Fruit fly (Drosophila melanogaster) whole organism, wandering third instar larva: ENCODE results near the gene Teh1.

ENCODE experiments used
- Abd-B ChIP-seq: fragments of >200 bp; optimal IDR thresholded peaks from 2 replicates; lab custom pipeline; 2017; ENCODE audit warnings: missing biosample characterization, missing genetic modification characterization
- CG32264 ChIP-seq: fragments of 200-800 bp; sonication (Bioruptor generic); optimal IDR thresholded peaks from 2 replicates; lab custom pipeline; 2016; ENCODE audit warnings: missing biosample characterization, missing genetic modification characterization
- CrebA ChIP-seq: fragments of 200-800 bp; sonication (Bioruptor generic); optimal IDR thresholded peaks from 2 replicates; lab custom pipeline; 2016; ENCODE audit warnings: missing biosample characterization, mild to moderate bottlenecking, missing genetic modification characterization, borderline replicate concordance
- Dfd ChIP-seq: fragments of >200 bp; optimal IDR thresholded peaks from 2 replicates; lab custom pipeline; 2017; ENCODE audit warnings: missing biosample characterization, missing genetic modification characterization
- Dif ChIP-seq: fragments of 200-275, 200-300 bp; sonication (Bioruptor generic); optimal IDR thresholded peaks from 2 replicates; lab custom pipeline; 2018; ENCODE audit warnings: missing biosample characterization, missing genetic modification characterization; ENCODE audit not compliant: partially characterized antibody
- GATAd ChIP-seq: sonication (Bioruptor generic); optimal IDR thresholded peaks from 2 replicates; lab custom pipeline; 2016; ENCODE audit warnings: missing biosample characterization, missing genetic modification characterization
- Hr78 ChIP-seq: fragments of >200 bp; optimal IDR thresholded peaks from 2 replicates; lab custom pipeline; 2017; ENCODE audit warnings: missing biosample characterization, missing genetic modification characterization
- Hr83 ChIP-seq: fragments of 200-300 bp; sonication (Bioruptor generic); optimal IDR thresholded peaks from 2 replicates; lab custom pipeline; 2016; ENCODE audit warnings: missing biosample characterization, mild to moderate bottlenecking, missing genetic modification characterization, moderate library complexity; ENCODE audit not compliant: poor library complexity, severe bottlenecking
- Jra ChIP-seq: sonication (Bioruptor generic); optimal IDR thresholded peaks from 2 replicates; lab custom pipeline; 2016; ENCODE audit warnings: missing biosample characterization, missing genetic modification characterization
- Myc ChIP-seq: fragments of >200 bp; optimal IDR thresholded peaks from 2 replicates; lab custom pipeline; 2017
- N ChIP-seq: fragments of >200 bp; optimal IDR thresholded peaks from 2 replicates; lab custom pipeline; 2018; ENCODE audit warnings: missing biosample characterization, missing external identifiers, missing genetic modification characterization
- OdsH ChIP-seq: fragments of 200-800 bp; sonication (Bioruptor generic); optimal IDR thresholded peaks from 2 replicates; lab custom pipeline; 2016; ENCODE audit warnings: missing biosample characterization, mild to moderate bottlenecking, missing genetic modification characterization
- Rel ChIP-seq, 2 experiments: fragments of 200-800 bp; sonication (Bioruptor generic) in 1 of 2; optimal IDR thresholded peaks; 2 replicates in 1 of 2; 3 replicates in 1 of 2; lab custom pipeline; 2016 to 2019; ENCODE audit warnings: mild to moderate bottlenecking in 2 of 2, missing biosample characterization in 2 of 2, missing genetic modification characterization in 2 of 2, moderate library complexity in 1 of 2
- Sp1 ChIP-seq: fragments of 200-800 bp; sonication (Bioruptor generic); optimal IDR thresholded peaks from 3 replicates; lab custom pipeline; 2019; ENCODE audit warnings: missing biosample characterization, mild to moderate bottlenecking, missing genetic modification characterization, moderate library complexity
- br ChIP-seq: fragments of 200-800 bp; sonication (Bioruptor generic); optimal IDR thresholded peaks from 2 replicates; lab custom pipeline; 2016; ENCODE audit warnings: missing biosample characterization, missing genetic modification characterization
- brk ChIP-seq: fragments of 200-800 bp; sonication (Bioruptor generic); optimal IDR thresholded peaks from 2 replicates; lab custom pipeline; 2016; ENCODE audit warnings: missing biosample characterization, mild to moderate bottlenecking, missing genetic modification characterization
- dl ChIP-seq, 2 experiments: fragments of 175-275, 200-275 bp in 1 of 2; fragments of 200-275 bp in 1 of 2; sonication (Bioruptor generic); optimal IDR thresholded peaks; lab custom pipeline; 2018; ENCODE audit warnings: mild to moderate bottlenecking in 2 of 2, missing biosample characterization in 2 of 2, missing genetic modification characterization in 2 of 2, moderate library complexity in 2 of 2; ENCODE audit not compliant: partially characterized antibody in 2 of 2, insufficient read depth in 1 of 2
- dmrt93B ChIP-seq: fragments of 200-800 bp; sonication (Bioruptor generic); optimal IDR thresholded peaks from 2 replicates; lab custom pipeline; 2018; ENCODE audit warnings: missing biosample characterization, mild to moderate bottlenecking, missing genetic modification characterization
- dsf ChIP-seq: sonication (Bioruptor generic); optimal IDR thresholded peaks from 2 replicates; lab custom pipeline; 2016; ENCODE audit warnings: missing biosample characterization, missing genetic modification characterization, borderline replicate concordance
- ey ChIP-seq: fragments of 200-800 bp; sonication (Bioruptor generic); optimal IDR thresholded peaks from 2 replicates; lab custom pipeline; 2016; ENCODE audit warnings: missing biosample characterization, missing genetic modification characterization
- foxo ChIP-seq, 2 experiments: fragments of 200-800 bp; sonication (Bioruptor generic); optimal IDR thresholded peaks; 2 replicates in 1 of 2; 3 replicates in 1 of 2; lab custom pipeline; 2016 to 2017; ENCODE audit warnings: missing biosample characterization in 2 of 2, missing genetic modification characterization in 2 of 2
- fru ChIP-seq: fragments of 200-800 bp; sonication (Bioruptor generic); optimal IDR thresholded peaks from 3 replicates; lab custom pipeline; 2016; ENCODE audit warnings: missing biosample characterization, mild to moderate bottlenecking, missing genetic modification characterization
- h ChIP-seq: fragments of 200-800 bp; sonication (Bioruptor generic); optimal IDR thresholded peaks from 3 replicates; lab custom pipeline; 2016; ENCODE audit warnings: missing biosample characterization, mild to moderate bottlenecking, missing genetic modification characterization
- jim ChIP-seq: fragments of 175-275, 200-325 bp; sonication (Bioruptor generic); optimal IDR thresholded peaks from 2 replicates; lab custom pipeline; 2016; ENCODE audit warnings: missing biosample characterization, mild to moderate bottlenecking, missing genetic modification characterization
- lola ChIP-seq: fragments of >200 bp; optimal IDR thresholded peaks from 2 replicates; lab custom pipeline; 2017; ENCODE audit warnings: missing biosample characterization, missing genetic modification characterization
- pan ChIP-seq: fragments of >200 bp; optimal IDR thresholded peaks from 2 replicates; lab custom pipeline; 2017
- psq ChIP-seq: fragments of 200-800 bp; sonication (Bioruptor generic); optimal IDR thresholded peaks from 3 replicates; lab custom pipeline; 2017; ENCODE audit warnings: missing biosample characterization, mild to moderate bottlenecking, missing genetic modification characterization, moderate library complexity
- sage ChIP-seq: fragments of 200-800 bp; sonication (Bioruptor generic); optimal IDR thresholded peaks from 2 replicates; lab custom pipeline; 2016; ENCODE audit warnings: missing biosample characterization, mild to moderate bottlenecking, missing genetic modification characterization
- sv ChIP-seq: fragments of 200-800 bp; sonication (Bioruptor generic); optimal IDR thresholded peaks from 3 replicates; lab custom pipeline; 2016; ENCODE audit warnings: missing biosample characterization, missing genetic modification characterization
- tai ChIP-seq: sonication (Bioruptor generic); optimal IDR thresholded peaks from 2 replicates; lab custom pipeline; 2016; ENCODE audit warnings: missing biosample characterization, missing genetic modification characterization
- usp ChIP-seq: fragments of >200 bp; optimal IDR thresholded peaks from 2 replicates; lab custom pipeline; 2017; ENCODE audit warnings: missing biosample characterization, missing genetic modification characterization
- woc ChIP-seq: sonication (Bioruptor generic); optimal IDR thresholded peaks from 2 replicates; lab custom pipeline; 2016; ENCODE audit warnings: missing biosample characterization, mild to moderate bottlenecking, missing genetic modification characterization

Teh1 gene

DNA sequence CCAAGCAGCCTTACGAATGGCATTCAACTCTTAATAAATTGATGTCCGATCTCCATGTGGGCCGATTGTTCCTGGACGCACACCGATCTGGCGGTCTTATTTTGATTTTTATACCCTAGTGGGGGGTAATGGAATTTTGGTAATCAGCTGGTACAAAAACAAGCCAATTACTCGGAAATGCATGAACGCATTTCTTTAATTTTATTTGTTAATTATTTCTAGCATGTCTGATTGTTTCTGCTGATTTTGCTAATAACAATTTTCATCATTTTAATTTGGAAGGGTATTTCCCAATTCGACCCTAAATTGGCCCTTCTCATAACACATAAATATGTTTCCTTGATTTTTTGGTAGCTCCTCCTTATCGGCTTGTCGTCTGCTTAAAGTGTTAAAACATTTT, 45.5 kb upstream of the Teh1 start (continued):
- TF ChIP-seq br (GFP tag; lab: Kevin White, UChicago): peak; percentile 70
- peak; percentile 27 for TF ChIP-seq woc (GFP tag; lab: Kevin White, UChicago)
- peak; percentile 73 for TF ChIP-seq fru (GFP tag; lab: Kevin White, UChicago)
- peak in 1 of 2 experiments; percentile 64 for TF ChIP-seq foxo (GFP tag; optimal IDR thresholded peaks at IDR 0.05; lab: Kevin White, UChicago)
- TF ChIP-seq sv: no peak

- no peak for TF ChIP-seq Dif (GFP tag; lab: Kevin White, UChicago)
- no peak for TF ChIP-seq lola (GFP tag; lab: Kevin White, UChicago)
- TF ChIP-seq Rel (GFP tag; optimal IDR thresholded peaks at IDR 0.05; lab: Kevin White, UChicago): no peak
- no peak for TF ChIP-seq Rel (tag; optimal IDR thresholded peaks at IDR 0.05; lab: Kevin White, UChicago)
- no peak for TF ChIP-seq ey (GFP tag; lab: Kevin White, UChicago)
- no peak for TF ChIP-seq dmrt93B (GFP tag; lab: Kevin White, UChicago)
- no peak for TF ChIP-seq sage (GFP tag; lab: Kevin White, UChicago)
- no peak for TF ChIP-seq Dfd (GFP tag; lab: Kevin White, UChicago)
- no peak for TF ChIP-seq Hr78 (GFP tag; lab: Kevin White, UChicago)
- TF ChIP-seq Hr83 (GFP tag; lab: Kevin White, UChicago): no peak
- no peak for TF ChIP-seq OdsH (GFP tag; lab: Kevin White, UChicago)
- TF ChIP-seq Jra (GFP tag; lab: Kevin White, UChicago): no peak
- no peak for TF ChIP-seq Abd-B (GFP tag; lab: Kevin White, UChicago)
- no peak for TF ChIP-seq brk (GFP tag; lab: Kevin White, UChicago)
- no peak for TF ChIP-seq GATAd
- TF ChIP-seq br (GFP tag; lab: Kevin White, UChicago): no peak
- TF ChIP-seq dsf (GFP tag; lab: Kevin White, UChicago): no peak
- no peak for TF ChIP-seq woc (GFP tag; lab: Kevin White, UChicago)
These were observed 43.9 kb upstream of the Teh1 start for dm6 chr3R:9911788-9912187.

DNA sequence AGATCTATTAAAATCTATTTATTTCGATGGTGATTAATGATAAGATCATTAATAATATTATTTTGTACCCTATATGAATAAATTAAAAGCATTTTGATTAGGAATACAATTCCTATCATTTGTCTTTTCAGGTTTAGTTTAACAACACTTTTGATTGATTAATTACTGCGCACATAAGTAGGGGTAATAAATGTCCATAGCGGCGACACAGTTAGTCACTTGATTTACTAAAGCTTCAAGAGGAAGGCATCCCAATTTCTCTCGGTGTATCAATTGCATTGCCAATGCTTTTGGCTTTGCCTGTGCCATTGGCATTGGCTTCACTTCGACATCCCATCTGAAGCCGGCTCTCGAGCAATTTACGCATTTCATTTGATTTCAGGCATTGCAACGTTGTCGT, 42.9 kb upstream of the Teh1 start:
- no peak for TF ChIP-seq tai
- TF ChIP-seq CG32264 (GFP tag; lab: Kevin White, UChicago): no peak
- TF ChIP-seq OdsH (GFP tag; lab: Kevin White, UChicago): no peak
- no peak for TF ChIP-seq Hr83 (GFP tag; lab: Kevin White, UChicago)
- TF ChIP-seq Hr78 (GFP tag; lab: Kevin White, UChicago): no peak
- no peak for TF ChIP-seq GATAd
- TF ChIP-seq CrebA (GFP tag; lab: Kevin White, UChicago): no peak
- TF ChIP-seq pan (lab: Kevin White, UChicago): no peak
- TF ChIP-seq usp: no peak
- TF ChIP-seq br (GFP tag; lab: Kevin White, UChicago): no peak
- no peak for TF ChIP-seq Jra (GFP tag; lab: Kevin White, UChicago)

- TF ChIP-seq br (GFP tag; lab: Kevin White, UChicago) (no peak), Myc (lab: Kevin White, UChicago) (no peak), Dfd (GFP tag; lab: Kevin White, UChicago) (no peak), dmrt93B (GFP tag; lab: Kevin White, UChicago) (no peak), dl (GFP tag; optimal IDR thresholded peaks at IDR 0.05; lab: Kevin White, UChicago; ENCODE audit: insufficient read depth in 1 of 2, partially characterized antibody in 2 of 2) (no peak), Abd-B (GFP tag; lab: Kevin White, UChicago) (no peak), h (GFP tag; lab: Kevin White, UChicago) (no peak), foxo (GFP tag; optimal IDR thresholded peaks at IDR 0.05; lab: Kevin White, UChicago) (no peak), psq (GFP tag; lab: Kevin White, UChicago) (no peak), sv (no peak), dsf (GFP tag; lab: Kevin White, UChicago) (no peak), Rel (GFP tag; optimal IDR thresholded peaks at IDR 0.05; lab: Kevin White, UChicago) (no peak), Rel (tag; optimal IDR thresholded peaks at IDR 0.05; lab: Kevin White, UChicago) (no peak)
- TF ChIP-seq, all 38 proteins: peak for 0
These were observed 42.2 kb upstream of the Teh1 start for dm6 chr3R:9910129-9910528.

- TF ChIP-seq GATAd (no peak), CG32264 (GFP tag; lab: Kevin White, UChicago) (no peak), Abd-B (GFP tag; lab: Kevin White, UChicago) (no peak), fru (GFP tag; lab: Kevin White, UChicago) (no peak), Dfd (GFP tag; lab: Kevin White, UChicago) (no peak), foxo (GFP tag; optimal IDR thresholded peaks at IDR 0.05; lab: Kevin White, UChicago) (no peak), jim (GFP tag; lab: Kevin White, UChicago) (no peak), N (GFP tag; lab: Kevin White, UChicago) (no peak), Sp1 (GFP tag; lab: Kevin White, UChicago) (no peak), woc (GFP tag; lab: Kevin White, UChicago) (no peak)
These were observed 38.1 kb upstream of the Teh1 start for dm6 chr3R:9906020-9906464.
